Fruit fly (Drosophila melanogaster) whole organism, embryonic: Measurements from ENCODE around the gene Hr83.
A peak's percentile ranks its signal among the peaks of the same experiment; 100 is the strongest.

Source experiments
- CG10209 ChIP-seq: fragments of 200-800 bp; sonication (Bioruptor generic); optimal IDR thresholded peaks from 3 replicates; lab custom pipeline; 2017; ENCODE audit warnings: missing biosample characterization, mild to moderate bottlenecking, missing genetic modification characterization, missing genetic modification reagents
- CG10979 ChIP-seq: fragments of 200-800 bp; sonication (Bioruptor generic); optimal IDR thresholded peaks from 2 replicates; lab custom pipeline; 2018; ENCODE audit warnings: missing biosample characterization, mild to moderate bottlenecking, missing genetic modification characterization, moderate library complexity
- CG12104 ChIP-seq: fragments of 200-800 bp; sonication (Bioruptor generic); optimal IDR thresholded peaks from 3 replicates; lab custom pipeline; 2016; ENCODE audit warnings: missing biosample characterization, missing genetic modification characterization
- CG12659 ChIP-seq: fragments of 200-800 bp; sonication (Bioruptor generic); optimal IDR thresholded peaks from 3 replicates; lab custom pipeline; 2017; ENCODE audit warnings: mild to moderate bottlenecking, missing biosample characterization, missing genetic modification reagents, missing genetic modification characterization
- CG13894 ChIP-seq: fragments of 200-800 bp; sonication (Bioruptor generic); optimal IDR thresholded peaks from 3 replicates; lab custom pipeline; 2018; ENCODE audit warnings: missing biosample characterization, mild to moderate bottlenecking, missing genetic modification characterization, moderate library complexity
- CG1529 ChIP-seq: fragments of 200-800 bp; sonication (Bioruptor generic); optimal IDR thresholded peaks from 3 replicates; lab custom pipeline; 2018; ENCODE audit warnings: missing biosample characterization, missing genetic modification characterization
- CG16815 ChIP-seq: fragments of 200-800 bp; sonication (Bioruptor generic); optimal IDR thresholded peaks from 3 replicates; lab custom pipeline; 2017; ENCODE audit warnings: missing biosample characterization, mild to moderate bottlenecking, missing genetic modification characterization
- CG17385 ChIP-seq: fragments of 200-800 bp; sonication (Bioruptor generic); optimal IDR thresholded peaks from 3 replicates; lab custom pipeline; 2018; ENCODE audit warnings: missing biosample characterization, mild to moderate bottlenecking, missing genetic modification characterization
- CG17568 ChIP-seq: fragments of 200-800 bp; sonication (Bioruptor generic); optimal IDR thresholded peaks from 2 replicates; lab custom pipeline; 2018; ENCODE audit warnings: missing biosample characterization, mild to moderate bottlenecking, missing genetic modification characterization, moderate library complexity
- CG17912 ChIP-seq: fragments of 200-800 bp; sonication (Bioruptor generic); optimal IDR thresholded peaks from 2 replicates; lab custom pipeline; 2018; ENCODE audit warnings: missing biosample characterization, mild to moderate bottlenecking, missing genetic modification characterization
- CG2875 ChIP-seq: fragments of 200-800 bp; sonication (Bioruptor generic); optimal IDR thresholded peaks from 2 replicates; lab custom pipeline; 2017; ENCODE audit warnings: missing biosample characterization, mild to moderate bottlenecking, missing genetic modification characterization, missing genetic modification reagents
- CG2889 ChIP-seq: fragments of 200-800 bp; sonication (Bioruptor generic); IDR thresholded peaks from 3 replicates; pipeline ENCODE4 v1.3.6; 2022; ENCODE audit warnings: missing biosample characterization, missing genetic modification characterization
- CG30403 ChIP-seq: fragments of 200-800 bp; sonication (Bioruptor generic); optimal IDR thresholded peaks from 3 replicates; lab custom pipeline; 2016; ENCODE audit warnings: missing biosample characterization, missing genetic modification characterization
- CG4328 ChIP-seq: fragments of 200-800 bp; sonication (Bioruptor generic); optimal IDR thresholded peaks from 3 replicates; lab custom pipeline; 2017; ENCODE audit warnings: missing biosample characterization, missing genetic modification reagents, missing genetic modification characterization
- CG4707 ChIP-seq: fragments of 200-800 bp; sonication (Bioruptor generic); optimal IDR thresholded peaks from 2 replicates; lab custom pipeline; 2018; ENCODE audit warnings: missing biosample characterization, mild to moderate bottlenecking, missing genetic modification characterization, moderate library complexity
- CG4820 ChIP-seq: fragments of 200-800 bp; sonication (Bioruptor generic); optimal IDR thresholded peaks from 3 replicates; lab custom pipeline; 2016; ENCODE audit warnings: missing biosample characterization, missing genetic modification characterization
- CG6175 ChIP-seq: fragments of 200-800 bp; sonication (Bioruptor generic); IDR thresholded peaks from 3 replicates; pipeline ENCODE4 v1.3.6; 2022; ENCODE audit warnings: missing biosample characterization, missing genetic modification characterization
- CG7963 ChIP-seq: fragments of 200-800 bp; sonication (Bioruptor generic); IDR thresholded peaks from 3 replicates; pipeline ENCODE4 v1.3.6; 2022; ENCODE audit warnings: missing biosample characterization, missing genetic modification characterization; ENCODE audit not compliant: partially characterized antibody
- CG7987 ChIP-seq: fragments of 200-800 bp; sonication (Bioruptor generic); optimal IDR thresholded peaks from 2 replicates; lab custom pipeline; 2018; ENCODE audit warnings: missing biosample characterization, mild to moderate bottlenecking, missing genetic modification characterization, moderate library complexity
- CG8281 ChIP-seq: fragments of 200-800 bp; sonication (Bioruptor generic); optimal IDR thresholded peaks from 2 replicates; lab custom pipeline; 2018; ENCODE audit warnings: missing biosample characterization, mild to moderate bottlenecking, missing genetic modification characterization, moderate library complexity
- CG9932 ChIP-seq: fragments of 200-800 bp; sonication (Bioruptor generic); IDR thresholded peaks from 2 replicates; pipeline ENCODE4 v1.3.6; 2022; ENCODE audit warnings: missing biosample characterization, missing genetic modification characterization
- CTCF ChIP-seq: fragments of 200-800 bp; sonication (Bioruptor generic); optimal IDR thresholded peaks from 2 replicates; lab custom pipeline; 2017; ENCODE audit warnings: missing biosample characterization, mild to moderate bottlenecking, missing genetic modification characterization, moderate library complexity
- D19A ChIP-seq: fragments of 200-800 bp; optimal IDR thresholded peaks from 3 replicates; lab custom pipeline; 2019; ENCODE audit warnings: missing biosample characterization, mild to moderate bottlenecking, missing genetic modification characterization, moderate library complexity
- Dll ChIP-seq: fragments of 200-800 bp; sonication (Bioruptor generic); IDR thresholded peaks from 4 replicates; pipeline ENCODE4 v1.3.6; 2022; ENCODE audit warnings: missing biosample characterization, missing genetic modification characterization; ENCODE audit not compliant: partially characterized antibody
- Gug ChIP-seq: fragments of 200-800 bp; sonication (Bioruptor generic); IDR thresholded peaks from 4 replicates; pipeline ENCODE4 v1.3.6; 2022; ENCODE audit warnings: missing biosample characterization, missing genetic modification characterization
- Hmr ChIP-seq: fragments of 200-800 bp; sonication (Bioruptor generic); optimal IDR thresholded peaks from 3 replicates; lab custom pipeline; 2017; ENCODE audit warnings: mild to moderate bottlenecking, missing biosample characterization, missing genetic modification reagents, missing genetic modification characterization
- Hr3 ChIP-seq: fragments of 200-800 bp; sonication (Bioruptor generic); optimal IDR thresholded peaks from 3 replicates; lab custom pipeline; 2016; ENCODE audit warnings: missing biosample characterization, missing genetic modification characterization
- Myb ChIP-seq: fragments of 200-800 bp; sonication (Bioruptor generic); optimal IDR thresholded peaks from 2 replicates; lab custom pipeline; 2016; ENCODE audit warnings: missing biosample characterization, missing genetic modification characterization
- Ravus ChIP-seq: fragments of 200-800 bp; sonication (Bioruptor generic); IDR thresholded peaks from 2 replicates; pipeline ENCODE4 v1.3.6; 2022; ENCODE audit warnings: missing biosample characterization, missing genetic modification characterization
- Tbp ChIP-seq: fragments of >200 bp; optimal IDR thresholded peaks from 2 replicates; lab custom pipeline; 2018; ENCODE audit warnings: missing biosample characterization, missing genetic modification characterization
- Trl ChIP-seq, 3 experiments: fragments of >200 bp in 2 of 3; fragments of 200-800 bp in 1 of 3; sonication (Bioruptor generic) in 1 of 3; optimal IDR thresholded peaks; 2 replicates in 1 of 3; 3 replicates in 2 of 3; lab custom pipeline; 2016 to 2017; ENCODE audit warnings: missing biosample characterization in 1 of 3, missing genetic modification characterization in 1 of 3
- cad ChIP-seq: fragments of >200 bp; optimal IDR thresholded peaks from 2 replicates; lab custom pipeline; 2017; ENCODE audit warnings: missing biosample characterization, missing genetic modification characterization
- esg ChIP-seq: fragments of 200-800 bp; sonication (Bioruptor generic); conservative IDR thresholded peaks from 2 replicates; pipeline ENCODE4 v1.3.6; 2022; ENCODE audit warnings: missing biosample characterization, missing genetic modification characterization
- gsb ChIP-seq: fragments of 200-800 bp; sonication (Bioruptor generic); IDR thresholded peaks from 2 replicates; pipeline ENCODE4 v1.3.6; 2022; ENCODE audit warnings: missing biosample characterization, missing genetic modification characterization
- hth ChIP-seq: fragments of >200 bp; optimal IDR thresholded peaks from 2 replicates; lab custom pipeline; 2017; ENCODE audit warnings: inconsistent platforms
- insv ChIP-seq, 2 experiments: fragments of 200-800 bp; sonication (Bioruptor generic); optimal IDR thresholded peaks; 3 replicates each; lab custom pipeline; 2016 to 2018; ENCODE audit warnings: missing biosample characterization in 2 of 2, missing genetic modification characterization in 2 of 2
- kah ChIP-seq: fragments of 200-800 bp; sonication (Bioruptor generic); optimal IDR thresholded peaks from 2 replicates; lab custom pipeline; 2018; ENCODE audit warnings: missing biosample characterization, mild to moderate bottlenecking, missing genetic modification characterization
- ken ChIP-seq: fragments of 200-800 bp; sonication (Bioruptor generic); IDR thresholded peaks from 3 replicates; pipeline ENCODE4 v1.3.6; 2022; ENCODE audit warnings: missing biosample characterization, missing genetic modification characterization
- kni ChIP-seq: fragments of 200-800 bp; sonication (Bioruptor generic); optimal IDR thresholded peaks from 3 replicates; lab custom pipeline; 2017; ENCODE audit warnings: mild to moderate bottlenecking, missing biosample characterization, missing genetic modification reagents, missing genetic modification characterization
- nerfin-1 ChIP-seq: fragments of 200-800 bp; sonication (Bioruptor generic); optimal IDR thresholded peaks from 3 replicates; lab custom pipeline; 2019; ENCODE audit warnings: missing biosample characterization, mild to moderate bottlenecking, missing genetic modification characterization, moderate library complexity
- onecut ChIP-seq: fragments of 200-800 bp; sonication (Bioruptor generic); IDR thresholded peaks from 2 replicates; pipeline ENCODE4 v1.3.6; 2022; ENCODE audit warnings: missing biosample characterization, missing genetic modification characterization
- pan ChIP-seq, 4 experiments: fragments of >200 bp in 3 of 4; fragments of 200-800 bp in 1 of 4; sonication (Bioruptor generic) in 1 of 4; optimal IDR thresholded peaks in 3 of 4; IDR thresholded peaks in 1 of 4; 2 replicates each; pipeline versions ENCODE4 v1.3.6 to Lab custom; 2017 to 2022; ENCODE audit warnings: missing biosample characterization in 2 of 4, missing genetic modification characterization in 2 of 4, mixed read lengths in 1 of 4
- phol ChIP-seq: fragments of 200-800 bp; sonication (Bioruptor generic); optimal IDR thresholded peaks from 3 replicates; lab custom pipeline; 2018; ENCODE audit warnings: missing biosample characterization, mild to moderate bottlenecking, missing genetic modification characterization, moderate library complexity
- rib ChIP-seq: fragments of 200-800 bp; sonication (Bioruptor generic); IDR thresholded peaks from 2 replicates; pipeline ENCODE4 v1.3.6; 2022; ENCODE audit warnings: missing biosample characterization, missing genetic modification characterization
- salm ChIP-seq: fragments of 200-800 bp; sonication (Bioruptor generic); optimal IDR thresholded peaks from 2 replicates; lab custom pipeline; 2018; ENCODE audit warnings: missing biosample characterization, mild to moderate bottlenecking, missing genetic modification characterization
- sd ChIP-seq: fragments of 200-800 bp; sonication (Bioruptor generic); optimal IDR thresholded peaks from 3 replicates; lab custom pipeline; 2018; ENCODE audit warnings: missing biosample characterization, mild to moderate bottlenecking, missing genetic modification characterization, moderate library complexity
- sima ChIP-seq: fragments of 200-800 bp; sonication (Bioruptor generic); optimal IDR thresholded peaks from 2 replicates; lab custom pipeline; 2016; ENCODE audit warnings: missing biosample characterization, missing genetic modification characterization
- sob ChIP-seq: fragments of 200-800 bp; sonication (Bioruptor generic); IDR thresholded peaks from 2 replicates; pipeline ENCODE4 v1.3.6; 2022; ENCODE audit warnings: missing biosample characterization, missing genetic modification characterization
- stwl ChIP-seq: fragments of 200-800 bp; sonication (Bioruptor generic); optimal IDR thresholded peaks from 3 replicates; lab custom pipeline; 2018; ENCODE audit warnings: missing biosample characterization, mild to moderate bottlenecking, missing genetic modification characterization, moderate library complexity
- tx ChIP-seq: fragments of 200-800 bp; sonication (Bioruptor generic); optimal IDR thresholded peaks from 2 replicates; lab custom pipeline; 2016; ENCODE audit warnings: missing biosample characterization, missing genetic modification characterization
- vvl ChIP-seq: fragments of 200-800 bp; sonication (Bioruptor generic); IDR thresholded peaks from 2 replicates; pipeline ENCODE4 v1.3.6; 2022; ENCODE audit warnings: missing biosample characterization, missing genetic modification characterization
- z ChIP-seq: fragments of 200-800 bp; sonication (Bioruptor generic); IDR thresholded peaks from 3 replicates; pipeline ENCODE4 v1.3.6; 2022; ENCODE audit warnings: missing biosample characterization, missing genetic modification characterization

Hr83 gene

DNA sequence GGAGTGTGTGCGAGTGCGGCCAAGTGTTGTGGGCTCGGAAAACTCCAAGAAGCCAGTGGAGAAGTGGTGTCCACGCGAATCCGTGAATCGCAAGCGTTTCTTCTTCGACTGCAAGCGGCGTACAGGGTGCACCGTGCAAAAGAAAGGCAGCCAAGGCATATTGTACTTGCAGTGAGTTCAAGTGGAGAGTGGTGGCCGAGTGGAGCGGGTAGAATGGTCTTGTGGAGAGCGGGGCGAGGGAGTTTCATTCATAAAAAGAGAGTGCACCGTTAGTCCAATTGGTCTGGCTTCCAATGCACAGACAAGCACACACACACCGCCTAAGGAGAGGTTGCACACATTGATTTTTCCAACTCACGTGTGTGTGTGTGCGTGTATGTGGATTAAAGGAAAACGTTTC is 2.1 kb downstream of the Hr83 start (continued):
- TF ChIP-seq CG12104 (GFP tag; lab: Kevin White, UChicago), result no peak
- TF ChIP-seq CG2889, result no peak
- TF ChIP-seq CG10209 (GFP tag; lab: Kevin White, UChicago), result no peak
- TF ChIP-seq rib (GFP tag; lab: Robert Waterston, UW), result no peak
- TF ChIP-seq CG17912 (GFP tag; lab: Kevin White, UChicago), result no peak
- TF ChIP-seq sima (GFP tag; lab: Kevin White, UChicago), result no peak
- no peak for TF ChIP-seq D19A (tag; lab: Kevin White, UChicago)
- peak; percentile 44 to 93 for TF ChIP-seq insv (GFP tag; optimal IDR thresholded peaks at IDR 0.05; lab: Kevin White, UChicago)
- TF ChIP-seq CTCF (GFP tag; lab: Kevin White, UChicago), result no peak
- TF ChIP-seq CG7987, result no peak
- no peak for TF ChIP-seq salm (tag; lab: Kevin White, UChicago)
- TF ChIP-seq CG1529 (GFP tag; lab: Kevin White, UChicago), result no peak
- no peak for TF ChIP-seq pan (optimal IDR thresholded peaks at IDR 0.05; lab: Kevin White, UChicago)
- peak in 1 of 2 experiments; percentile 22 for TF ChIP-seq pan (GFP tag; optimal IDR thresholded peaks at IDR 0.05 in 1 of 2, IDR thresholded peaks at IDR 0.05 in 1 of 2)
- no peak for TF ChIP-seq CG13894 (tag; lab: Kevin White, UChicago)
- no peak for TF ChIP-seq CG9932 (GFP tag; lab: Robert Waterston, UW)
- TF ChIP-seq sob (GFP tag; lab: Robert Waterston, UW), result no peak
- TF ChIP-seq CG10979 (tag; lab: Kevin White, UChicago), result no peak
- no peak for TF ChIP-seq gsb (GFP tag; lab: Robert Waterston, UW)
- TF ChIP-seq CG4328, result no peak
- no peak for TF ChIP-seq nerfin-1 (tag; lab: Kevin White, UChicago)
- no peak for TF ChIP-seq tx
- TF ChIP-seq Tbp (GFP tag; lab: Kevin White, UChicago), result no peak
- no peak for TF ChIP-seq CG8281
- no peak for TF ChIP-seq Myb (GFP tag; lab: Kevin White, UChicago)
- no peak for TF ChIP-seq sd (tag; lab: Kevin White, UChicago)
- no peak for TF ChIP-seq CG30403 (GFP tag; lab: Kevin White, UChicago)
- TF ChIP-seq z (GFP tag; lab: Robert Waterston, UW), result 0 out of 3 replicates have a peak, but pooled peaks have one; percentile 31
- no peak for TF ChIP-seq phol (tag; lab: Kevin White, UChicago)
- no peak for TF ChIP-seq CG7963 (GFP tag; lab: Robert Waterston, UW)
- no peak for TF ChIP-seq CG16815 (GFP tag; lab: Kevin White, UChicago)
- peak; percentile 21 for TF ChIP-seq kni (GFP tag; lab: Kevin White, UChicago)
- no peak for TF ChIP-seq CG17385
- TF ChIP-seq Hr3 (GFP tag; lab: Kevin White, UChicago), result no peak
- no peak for TF ChIP-seq kah (GFP tag; lab: Kevin White, UChicago)
- no peak for TF ChIP-seq CG4707
- no peak for TF ChIP-seq vvl (GFP tag; lab: Robert Waterston, UW)
- TF ChIP-seq esg (GFP tag; lab: Robert Waterston, UW), result no peak
- TF ChIP-seq Trl (optimal IDR thresholded peaks at IDR 0.05; lab: Kevin White, UChicago), result no peak
- no peak for TF ChIP-seq Trl (GFP tag; optimal IDR thresholded peaks at IDR 0.05; lab: Kevin White, UChicago)
- TF ChIP-seq stwl (tag; lab: Kevin White, UChicago), result no peak
- peak; percentile 61 for TF ChIP-seq cad (GFP tag; lab: Kevin White, UChicago)
- TF ChIP-seq ken (GFP tag; lab: Robert Waterston, UW), result no peak
- no peak for TF ChIP-seq Ravus (GFP tag; lab: Robert Waterston, UW)
- no peak for TF ChIP-seq hth (lab: Kevin White, UChicago)
- TF ChIP-seq CG2875 (GFP tag; lab: Kevin White, UChicago), result no peak
- TF ChIP-seq CG17568, result no peak
- TF ChIP-seq CG6175 (GFP tag; lab: Robert Waterston, UW), result no peak
- no peak for TF ChIP-seq Hmr (GFP tag; lab: Kevin White, UChicago)
- no peak for TF ChIP-seq CG4820 (GFP tag; lab: Kevin White, UChicago)
- peak; percentile 84 for TF ChIP-seq onecut (GFP tag; lab: Robert Waterston, UW)
- no peak for TF ChIP-seq Gug (GFP tag; lab: Robert Waterston, UW)
- TF ChIP-seq Dll (GFP tag; lab: Robert Waterston, UW), result no peak
- no peak for TF ChIP-seq CG12659 (GFP tag; lab: Kevin White, UChicago)
